Worm (Caenorhabditis elegans) whole organism, L1 larva: ENCODE results near the gene T24A6.7.
"Not testable (repeated sequence)": the region's sequence is repeated elsewhere in the genome, so short reads cannot be mapped to it uniquely, and the experiment has no call there.

Experiments used
- C04F5.9 ChIP-seq: sonication (generic microtip); optimal IDR thresholded peaks from 2 replicates; lab custom pipeline; 2016; ENCODE audit warnings: missing genetic modification characterization, missing compliant biosample characterization
- C16A3.4 ChIP-seq: fragments of 150-350 bp; optimal IDR thresholded peaks from 2 replicates; lab custom pipeline; 2014; ENCODE audit warnings: missing biosample characterization, missing genetic modification characterization
- aha-1 ChIP-seq: fragments of 150-350 bp; optimal IDR thresholded peaks from 2 replicates; lab custom pipeline; 2014; ENCODE audit warnings: missing biosample characterization, missing genetic modification characterization
- ama-1 ChIP-seq: fragments of 150-350 bp; optimal IDR thresholded peaks from 2 replicates; lab custom pipeline; 2014
- ceh-63 ChIP-seq: fragments of 200-800 bp; sonication (Bioruptor generic); optimal IDR thresholded peaks from 2 replicates; lab custom pipeline; 2018; ENCODE audit warnings: mild to moderate bottlenecking, missing genetic modification characterization, missing compliant biosample characterization
- ces-1 ChIP-seq: fragments of 150-350 bp; optimal IDR thresholded peaks from 2 replicates; lab custom pipeline; 2014; ENCODE audit warnings: missing biosample characterization, missing genetic modification reagents, missing genetic modification characterization
- dpl-1 ChIP-seq, 3 experiments: fragments of 150-350 bp in 2 of 3; sonication (generic microtip) in 1 of 3; optimal IDR thresholded peaks; 2 replicates each; lab custom pipeline; 2014 to 2017; ENCODE audit warnings: missing biosample characterization in 3 of 3, missing genetic modification characterization in 3 of 3, missing genetic modification reagents in 3 of 3
- dsc-1 ChIP-seq: sonication (generic microtip); optimal IDR thresholded peaks from 2 replicates; lab custom pipeline; 2016; ENCODE audit warnings: mild to moderate bottlenecking, missing genetic modification characterization, missing compliant biosample characterization
- egl-13 ChIP-seq: sonication (generic microtip); optimal IDR thresholded peaks from 2 replicates; lab custom pipeline; 2016; ENCODE audit warnings: missing genotype, missing genetic modification reagents, missing genetic modification characterization, missing compliant biosample characterization
- elt-2 ChIP-seq: sonication (generic microtip); optimal IDR thresholded peaks from 2 replicates; lab custom pipeline; 2016; ENCODE audit warnings: missing genetic modification characterization, mild to moderate bottlenecking, inconsistent platforms, missing compliant biosample characterization, missing genetic modification reagents
- fkh-10 ChIP-seq: sonication (generic microtip); optimal IDR thresholded peaks from 2 replicates; lab custom pipeline; 2017; ENCODE audit warnings: missing biosample characterization, missing genetic modification reagents, missing genetic modification characterization
- fkh-4 ChIP-seq: sonication (generic microtip); optimal IDR thresholded peaks from 2 replicates; lab custom pipeline; 2016; ENCODE audit warnings: missing compliant biosample characterization, missing genetic modification characterization, borderline replicate concordance
- fkh-8 ChIP-seq: sonication (generic microtip); optimal IDR thresholded peaks from 2 replicates; lab custom pipeline; 2016; ENCODE audit warnings: mild to moderate bottlenecking, missing genetic modification characterization, missing compliant biosample characterization
- grh-1 ChIP-seq: fragments of 200-800 bp; sonication (Bioruptor generic); IDR thresholded peaks from 2 replicates; pipeline ENCODE4 v1.3.6; 2022; ENCODE audit warnings: missing genetic modification reagents, missing genetic modification characterization, missing compliant biosample characterization
- hlh-4 ChIP-seq: sonication (generic microtip); optimal IDR thresholded peaks from 2 replicates; lab custom pipeline; 2016; ENCODE audit warnings: mild to moderate bottlenecking, missing genetic modification characterization, missing compliant biosample characterization
- irx-1 ChIP-seq: sonication (generic microtip); optimal IDR thresholded peaks from 2 replicates; lab custom pipeline; 2016; ENCODE audit warnings: missing genetic modification characterization, missing compliant biosample characterization
- isw-1 ChIP-seq: fragments of 200-800 bp; sonication (Bioruptor generic); IDR thresholded peaks from 2 replicates; pipeline ENCODE4 v1.3.6; 2022; ENCODE audit warnings: missing genetic modification characterization, missing compliant biosample characterization
- jun-1 ChIP-seq: fragments of 150-350 bp; optimal IDR thresholded peaks from 2 replicates; lab custom pipeline; 2014; ENCODE audit warnings: missing biosample characterization, missing genetic modification reagents, missing genetic modification characterization
- lin-14 ChIP-seq: fragments of 200-800 bp; sonication (Bioruptor generic); optimal IDR thresholded peaks from 2 replicates; lab custom pipeline; 2018; ENCODE audit warnings: mild to moderate bottlenecking, missing genetic modification characterization, moderate library complexity, missing compliant biosample characterization
- lin-35 ChIP-seq, 2 experiments: fragments of 150-350 bp; optimal IDR thresholded peaks; 2 replicates each; lab custom pipeline; 2014; ENCODE audit warnings: missing biosample characterization in 2 of 2, missing genetic modification characterization in 2 of 2, missing genetic modification reagents in 2 of 2
- lir-3 ChIP-seq: sonication (generic microtip); optimal IDR thresholded peaks from 2 replicates; lab custom pipeline; 2016; ENCODE audit warnings: mild to moderate bottlenecking, missing genetic modification characterization, moderate library complexity, missing compliant biosample characterization; ENCODE audit not compliant: poor library complexity
- mef-2 ChIP-seq: fragments of 150-350 bp; optimal IDR thresholded peaks from 2 replicates; lab custom pipeline; 2014; ENCODE audit warnings: missing biosample characterization, missing genetic modification characterization
- nhr-28 ChIP-seq: fragments of 150-350 bp; optimal IDR thresholded peaks from 2 replicates; lab custom pipeline; 2014; ENCODE audit warnings: missing biosample characterization, missing genetic modification characterization
- nhr-71 ChIP-seq: sonication (generic microtip); optimal IDR thresholded peaks from 2 replicates; lab custom pipeline; 2016; ENCODE audit warnings: mild to moderate bottlenecking, missing genetic modification characterization, moderate library complexity, missing compliant biosample characterization
- nhr-76 ChIP-seq: sonication (generic microtip); optimal IDR thresholded peaks from 2 replicates; lab custom pipeline; 2017; ENCODE audit warnings: missing biosample characterization, missing genetic modification characterization
- nhr-84 ChIP-seq: sonication (generic microtip); optimal IDR thresholded peaks from 2 replicates; lab custom pipeline; 2017; ENCODE audit warnings: missing biosample characterization, missing genetic modification characterization
- pax-3 ChIP-seq: fragments of 200-800 bp; sonication (Bioruptor generic); optimal IDR thresholded peaks from 2 replicates; lab custom pipeline; 2018; ENCODE audit warnings: mild to moderate bottlenecking, missing genetic modification characterization, moderate library complexity, missing compliant biosample characterization
- snpc-4 ChIP-seq: fragments of 150-350 bp; optimal IDR thresholded peaks from 2 replicates; lab custom pipeline; 2014; ENCODE audit warnings: missing biosample characterization, missing genetic modification characterization
- sox-4 ChIP-seq: sonication (generic microtip); optimal IDR thresholded peaks from 2 replicates; lab custom pipeline; 2016; ENCODE audit warnings: missing genetic modification characterization, missing compliant biosample characterization
- sup-37 ChIP-seq: fragments of 200-800 bp; sonication (Bioruptor generic); optimal IDR thresholded peaks from 2 replicates; lab custom pipeline; 2018; ENCODE audit warnings: mild to moderate bottlenecking, missing genetic modification characterization, missing compliant biosample characterization
- unc-130 ChIP-seq: fragments of 150-350 bp; optimal IDR thresholded peaks from 2 replicates; lab custom pipeline; 2017; ENCODE audit warnings: missing biosample characterization, missing genetic modification characterization, inconsistent platforms
- unc-30 ChIP-seq: sonication (generic microtip); optimal IDR thresholded peaks from 2 replicates; lab custom pipeline; 2017; ENCODE audit warnings: missing biosample characterization, missing genetic modification characterization
- unc-62 ChIP-seq: fragments of 150-350 bp; optimal IDR thresholded peaks from 2 replicates; lab custom pipeline; 2014; ENCODE audit warnings: missing biosample characterization, missing genetic modification reagents, missing genetic modification characterization
- unc-86 ChIP-seq: sonication (generic microtip); optimal IDR thresholded peaks from 2 replicates; lab custom pipeline; 2016; ENCODE audit warnings: missing genetic modification characterization, missing compliant biosample characterization
- xbp-1 ChIP-seq: sonication (generic microtip); optimal IDR thresholded peaks from 2 replicates; lab custom pipeline; 2016; ENCODE audit warnings: missing genetic modification characterization, missing compliant biosample characterization
- ztf-11 ChIP-seq, 2 experiments: sonication (generic microtip); optimal IDR thresholded peaks; 2 replicates each; lab custom pipeline; 2016 to 2017; ENCODE audit warnings: missing genetic modification characterization in 2 of 2, missing biosample characterization in 1 of 2, missing compliant biosample characterization in 1 of 2

Gene T24A6.7

DNA sequence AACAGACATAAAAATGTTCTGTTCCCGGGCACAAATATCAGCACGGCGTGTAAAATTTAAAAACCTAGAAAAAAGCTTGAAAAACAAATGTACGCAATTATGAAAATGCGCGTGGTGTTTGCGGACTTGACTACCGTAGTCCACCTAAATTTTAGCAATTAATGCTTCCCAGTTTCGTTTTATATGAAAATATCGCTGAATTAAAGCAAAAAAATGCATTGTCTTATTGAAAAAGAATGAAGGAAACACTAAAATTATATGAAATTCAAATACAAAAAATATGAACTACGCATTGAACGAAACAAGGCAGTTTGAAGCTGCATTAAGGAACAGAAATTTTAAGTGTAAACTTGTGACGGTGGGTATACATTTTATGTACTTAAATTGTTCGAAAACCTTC lies 18.8 kb upstream of the T24A6.7 start, which contains the start of gene ugt-64:
Gene ugt-64 (minus strand): TSS at position 101 of the 400 bp plus-strand sequence.
- not testable (repeated sequence) for TF ChIP-seq sup-37 (GFP tag; lab: Kevin White, UChicago); egl-13 (tag; lab: Kevin White, UChicago); snpc-4 (tag; lab: Kevin White, UChicago)

DNA sequence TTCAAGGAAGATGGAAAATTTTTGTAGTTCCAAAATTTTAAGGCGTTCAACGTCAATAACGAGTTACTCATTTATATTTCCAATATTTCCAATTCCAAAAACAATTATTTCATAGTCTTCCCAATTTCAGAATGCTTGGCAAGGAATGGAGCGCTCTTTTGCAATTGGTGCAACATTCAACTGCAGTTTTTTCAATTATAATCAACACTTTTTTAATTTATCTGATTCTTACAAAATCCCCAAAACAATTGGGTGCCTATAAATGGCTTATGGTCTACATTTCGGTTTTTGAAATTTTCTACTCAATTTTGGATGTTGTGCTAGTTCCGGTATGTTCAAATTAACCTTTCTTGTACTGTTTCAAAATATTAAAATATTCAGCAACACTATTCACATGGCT lies 17.4 kb upstream of the T24A6.7 start, which contains the start of gene str-225:
Gene str-225 (plus strand): TSS at position 132 of the 400 bp plus-strand sequence.
- TF ChIP-seq jun-1 (no peak), ztf-11 (tag; optimal IDR thresholded peaks at IDR 0.05; lab: Kevin White, UChicago) (no peak), fkh-4 (tag; lab: Kevin White, UChicago) (no peak), unc-86 (tag; lab: Kevin White, UChicago) (no peak), hlh-4 (tag; lab: Kevin White, UChicago) (no peak), nhr-28 (no peak), C04F5.9 (no peak), lin-14 (GFP tag; lab: Kevin White, UChicago) (no peak), ama-1 (lab: Kevin White, UChicago) (no peak), ceh-63 (no peak), unc-62 (GFP tag; lab: Kevin White, UChicago) (no peak), nhr-84 (tag; lab: Kevin White, UChicago) (no peak), nhr-76 (tag; lab: Kevin White, UChicago) (no peak), mef-2 (no peak), unc-130 (no peak), egl-13 (tag; lab: Kevin White, UChicago) (no peak), C16A3.4 (tag; lab: Kevin White, UChicago) (no peak), lin-35 (GFP tag; optimal IDR thresholded peaks at IDR 0.05; lab: Kevin White, UChicago) (no peak), pax-3 (tag; lab: Kevin White, UChicago) (no peak)

DNA sequence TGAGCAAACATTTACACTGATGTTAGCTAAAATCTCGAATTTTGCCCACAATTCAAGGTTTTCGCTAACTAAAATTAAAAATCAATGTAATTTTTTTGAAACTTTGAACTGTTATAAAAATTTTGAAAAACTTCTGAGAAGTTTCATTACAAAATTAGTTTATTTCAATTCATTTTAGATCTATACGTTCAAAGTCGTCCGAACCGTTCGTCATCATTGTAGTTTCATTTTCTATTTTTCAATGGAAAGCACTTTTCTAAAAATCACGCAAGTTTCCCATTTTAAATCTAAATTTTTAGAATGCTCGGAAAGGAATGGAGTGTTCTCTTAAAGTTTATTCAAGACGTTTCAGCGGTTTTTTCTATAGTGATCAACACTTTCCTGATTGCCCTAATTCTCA lies 15.2 kb upstream of the T24A6.7 start, which contains the start of gene str-228:
Gene str-228 (plus strand): TSS at position 301 of the 400 bp plus-strand sequence.
- TF ChIP-seq elt-2 = no peak
- no peak for TF ChIP-seq irx-1
- no peak for TF ChIP-seq dsc-1 (tag; lab: Kevin White, UChicago)
- no peak for TF ChIP-seq grh-1 (GFP tag; lab: Robert Waterston, UW)
- no peak for TF ChIP-seq fkh-8 (tag; lab: Kevin White, UChicago)
- no peak for TF ChIP-seq C04F5.9
- no peak for TF ChIP-seq fkh-10 (GFP tag; lab: Kevin White, UChicago)
- no peak for TF ChIP-seq unc-86 (tag; lab: Kevin White, UChicago)
- TF ChIP-seq dpl-1 (GFP tag; optimal IDR thresholded peaks at IDR 0.05; lab: Kevin White, UChicago) = no peak
- TF ChIP-seq unc-30 = no peak
- no peak for TF ChIP-seq ces-1 (GFP tag; lab: Kevin White, UChicago)
- no peak for TF ChIP-seq nhr-76 (tag; lab: Kevin White, UChicago)
- TF ChIP-seq lin-14 (GFP tag; lab: Kevin White, UChicago) = no peak
- TF ChIP-seq xbp-1 = no peak
- no peak for TF ChIP-seq isw-1 (GFP tag; lab: Robert Waterston, UW)
- no peak for TF ChIP-seq lin-35 (GFP tag; optimal IDR thresholded peaks at IDR 0.05; lab: Kevin White, UChicago)
- TF ChIP-seq aha-1 (tag; lab: Kevin White, UChicago) = no peak
- no peak for TF ChIP-seq nhr-71 (tag; lab: Kevin White, UChicago)

DNA sequence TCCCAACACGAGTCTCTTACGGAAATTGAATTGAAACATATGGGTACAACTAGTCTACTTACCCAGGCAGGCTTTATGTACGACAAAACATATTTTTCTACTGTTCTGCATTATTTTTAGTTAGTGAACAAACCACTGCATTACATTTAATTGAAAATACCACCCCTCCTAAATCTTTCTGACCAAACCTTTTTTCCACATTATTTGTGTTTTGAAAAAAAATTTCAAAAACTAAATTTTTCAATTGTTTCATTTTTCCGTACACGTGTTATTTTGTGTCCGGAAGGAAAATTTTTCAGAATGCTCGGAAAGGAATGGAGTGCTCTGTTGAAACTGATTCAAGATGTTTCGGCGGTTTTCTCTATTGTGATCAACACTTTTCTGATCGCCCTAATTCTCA lies 12.7 kb upstream of the T24A6.7 start, which contains the start of gene str-226:
Gene str-226 (plus strand): TSS at position 301 of the 400 bp plus-strand sequence.
- no peak for TF ChIP-seq sox-4 (tag; lab: Kevin White, UChicago)
- no peak for TF ChIP-seq lir-3
